Fruit fly (Drosophila melanogaster) whole organism, wandering third instar larva: ENCODE measurements around the gene p24-1.

ENCODE experiments used
- GATAd ChIP-seq: sonication (Bioruptor generic); optimal IDR thresholded peaks from 2 replicates; lab custom pipeline; 2016; ENCODE audit warnings: missing biosample characterization, missing genetic modification characterization
- ey ChIP-seq: fragments of 200-800 bp; sonication (Bioruptor generic); optimal IDR thresholded peaks from 2 replicates; lab custom pipeline; 2016; ENCODE audit warnings: missing biosample characterization, missing genetic modification characterization
- fru ChIP-seq: fragments of 200-800 bp; sonication (Bioruptor generic); optimal IDR thresholded peaks from 3 replicates; lab custom pipeline; 2016; ENCODE audit warnings: missing biosample characterization, mild to moderate bottlenecking, missing genetic modification characterization
- pan ChIP-seq: fragments of >200 bp; optimal IDR thresholded peaks from 2 replicates; lab custom pipeline; 2017

DNA sequence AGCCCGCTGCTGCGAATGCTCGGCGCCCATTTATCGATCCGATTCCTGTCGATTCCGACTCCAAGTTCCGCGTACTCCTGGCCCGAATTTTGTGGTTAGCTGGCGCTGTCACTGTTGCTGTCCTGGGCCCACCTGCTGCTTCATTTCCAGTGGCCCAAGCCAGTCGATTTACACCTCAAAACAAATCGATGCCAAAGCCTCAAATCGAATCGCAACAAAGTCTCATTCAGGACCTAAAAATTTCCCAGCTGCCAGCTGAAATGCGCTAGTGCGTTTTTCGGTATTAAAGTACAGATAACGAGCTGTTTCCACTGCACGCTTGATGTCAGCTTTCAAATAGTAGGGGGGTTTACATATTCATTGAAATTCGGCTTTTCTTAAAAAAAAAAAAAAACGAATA is 20.2 kb upstream of the p24-1 start, which contains the start of gene BORCS5:
- TF ChIP-seq GATAd (GFP tag; lab: Kevin White, UChicago) (no peak), pan (lab: Kevin White, UChicago) (no peak), fru (GFP tag; lab: Kevin White, UChicago) (no peak), ey (GFP tag; lab: Kevin White, UChicago) (no peak)
